Fruit fly (Drosophila melanogaster): Measurements from ENCODE around the gene Chsy.

Chsy gene

DNA sequence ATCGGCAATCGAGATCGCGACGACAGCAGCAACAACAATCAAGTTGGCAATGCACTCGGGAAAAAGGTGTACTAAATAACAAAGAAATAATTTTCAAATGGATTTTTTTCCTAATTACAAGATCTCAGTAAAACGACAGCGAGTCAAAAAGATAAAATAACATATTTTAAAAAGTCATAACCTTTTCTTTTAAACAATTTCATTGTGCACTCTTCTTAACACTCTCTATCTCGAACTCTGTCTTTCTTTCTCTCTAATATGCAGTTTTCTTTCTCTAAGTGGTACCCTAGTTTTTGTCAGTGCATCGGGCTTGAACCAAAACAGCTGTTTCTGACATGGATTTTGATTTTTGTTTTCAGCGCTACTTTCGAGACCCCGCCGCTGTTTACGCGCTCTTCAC is 44.3 kb downstream of the Chsy start (continued):
- TF ChIP-seq caup (GFP tag; optimal IDR thresholded peaks at IDR 0.05; ENCODE audit: severe bottlenecking), result peak; percentile 76
- peak; percentile 74; the same call in 2 of the 3 replicates for TF ChIP-seq CG7357 (GFP tag; IDR thresholded peaks at IDR 0.05)
- TF ChIP-seq Jarid2 (GFP tag; optimal IDR thresholded peaks at IDR 0.05), result peak; percentile 45
- TF ChIP-seq ci (GFP tag; IDR thresholded peaks at IDR 0.05), result peak; percentile 64; the same call in 1 of the 3 replicates
- TF ChIP-seq CG30020 (tag; optimal IDR thresholded peaks at IDR 0.05), result peak; percentile 26
- TF ChIP-seq sisA (GFP tag; IDR thresholded peaks at IDR 0.05), result peak; percentile 75
- TF ChIP-seq ranshi (GFP tag; IDR thresholded peaks at IDR 0.05), result peak; percentile 69
- TF ChIP-seq Myb (GFP tag; optimal IDR thresholded peaks at IDR 0.05), result peak; percentile 48
- peak; percentile 33; the same call in 1 of the 2 replicates for TF ChIP-seq CG17612 (GFP tag; IDR thresholded peaks at IDR 0.05)
- peak; percentile 67; the same call in 1 of the 2 replicates for TF ChIP-seq seq (GFP tag; IDR thresholded peaks at IDR 0.05)
- TF ChIP-seq eyg (GFP tag; optimal IDR thresholded peaks at IDR 0.05), result peak; percentile 36
- no peak for TF ChIP-seq psq (GFP tag; optimal IDR thresholded peaks at IDR 0.05)
- TF ChIP-seq CTCF (GFP tag; optimal IDR thresholded peaks at IDR 0.05), result no peak
- peak; percentile 30 for TF ChIP-seq chn (GFP tag; optimal IDR thresholded peaks at IDR 0.05)
- peak; percentile 57 for TF ChIP-seq CG15514 (GFP tag; optimal IDR thresholded peaks at IDR 0.05)
- TF ChIP-seq CG8944 (GFP tag; optimal IDR thresholded peaks at IDR 0.05), result peak; percentile 47
- peak; percentile 64 for TF ChIP-seq CG17568 (GFP tag; optimal IDR thresholded peaks at IDR 0.05)
- peak; percentile 10 for TF ChIP-seq ab (GFP tag; optimal IDR thresholded peaks at IDR 0.05)
- TF ChIP-seq CG9876 (GFP tag; optimal IDR thresholded peaks at IDR 0.05), result peak; percentile 52
- peak; percentile 77 for TF ChIP-seq CG18599 (GFP tag; optimal IDR thresholded peaks at IDR 0.05)
- peak; percentile 34 for TF ChIP-seq trem (tag; optimal IDR thresholded peaks at IDR 0.05)
- TF ChIP-seq Nf-YA (GFP tag; IDR thresholded peaks at IDR 0.05), result peak; percentile 32; the same call in 1 of the 2 replicates
- TF ChIP-seq stwl (tag; optimal IDR thresholded peaks at IDR 0.05), result no peak
- peak; percentile 88 for TF ChIP-seq CG7839 (tag; optimal IDR thresholded peaks at IDR 0.05)
- TF ChIP-seq zfh1 (GFP tag; IDR thresholded peaks at IDR 0.05), result 0 out of 3 replicates have a peak, but pooled peaks have one; percentile 52
- TF ChIP-seq HLH4C (GFP tag; IDR thresholded peaks at IDR 0.05; ENCODE audit: partially characterized antibody), result no peak
- TF ChIP-seq CG2202 (tag; optimal IDR thresholded peaks at IDR 0.05), result no peak
- no peak for TF ChIP-seq MTF-1 (GFP tag; optimal IDR thresholded peaks at IDR 0.05; ENCODE audit: borderline replicate concordance)
- peak; percentile 20 for TF ChIP-seq CG1603 (tag; optimal IDR thresholded peaks at IDR 0.05)
- no peak for TF ChIP-seq CG42726 (GFP tag; IDR thresholded peaks at IDR 0.05; ENCODE audit: partially characterized antibody)
- TF ChIP-seq trh (GFP tag; optimal IDR thresholded peaks at IDR 0.05), result peak; percentile 2
- peak in 1 of 2 experiments; percentile 81 for TF ChIP-seq eve (GFP tag; optimal IDR thresholded peaks at IDR 0.05)
- peak; percentile 39 for TF ChIP-seq CG1647 (GFP tag; optimal IDR thresholded peaks at IDR 0.05)
- TF ChIP-seq exex (tag; optimal IDR thresholded peaks at IDR 0.05), result peak; percentile 28
- TF ChIP-seq ewg (GFP tag; optimal IDR thresholded peaks at IDR 0.05), result peak; percentile 61
- TF ChIP-seq Mes4 (GFP tag; optimal IDR thresholded peaks at IDR 0.05), result peak; percentile 50
- no peak for TF ChIP-seq CG1832 (GFP tag; optimal IDR thresholded peaks at IDR 0.05)
- TF ChIP-seq fru (optimal IDR thresholded peaks at IDR 0.05), result no peak
- no peak for TF ChIP-seq yki (optimal IDR thresholded peaks at IDR 0.05)
- peak; percentile 24 for TF ChIP-seq Usf (GFP tag; optimal IDR thresholded peaks at IDR 0.05)
- TF ChIP-seq cad (GFP tag; optimal IDR thresholded peaks at IDR 0.05), result no peak
- TF ChIP-seq slbo (GFP tag; IDR thresholded peaks at IDR 0.05), result peak; percentile 79
- TF ChIP-seq maf-S (GFP tag; optimal IDR thresholded peaks at IDR 0.05), result peak; percentile 63
- TF ChIP-seq Doc3 (GFP tag; IDR thresholded peaks at IDR 0.05; ENCODE audit: partially characterized antibody), result no peak
- TF ChIP-seq CG1024 (GFP tag; IDR thresholded peaks at IDR 0.05), result peak; percentile 50; the same call in 1 of the 2 replicates
- peak; percentile 66 for TF ChIP-seq Antp (GFP tag; optimal IDR thresholded peaks at IDR 0.05)
- TF ChIP-seq lola (GFP tag; optimal IDR thresholded peaks at IDR 0.05), result peak in 1 of 3 experiments; percentile 44
- peak; percentile 75 for TF ChIP-seq CG14014 (GFP tag; IDR thresholded peaks at IDR 0.05)
- peak; percentile 46; the same call in 2 of the 3 replicates for TF ChIP-seq CG11560 (tag; IDR thresholded peaks at IDR 0.05)
- peak; percentile 83; the same call in 2 of the 3 replicates for TF ChIP-seq so (GFP tag; IDR thresholded peaks at IDR 0.05)
- peak; percentile 27 for TF ChIP-seq CG11398 (GFP tag; optimal IDR thresholded peaks at IDR 0.05)
- TF ChIP-seq CG32772 (GFP tag; IDR thresholded peaks at IDR 0.05), result peak; percentile 68

All from whole organism, embryonic.